Fruit fly (Drosophila melanogaster) whole organism: ENCODE measurements around the gene mmm.

ENCODE experiments used
- CG8478 ChIP-seq: fragments of >200 bp; optimal IDR thresholded peaks from 2 replicates; lab custom pipeline; 2018; ENCODE audit warnings: inconsistent platforms
- Dll ChIP-seq: fragments of >200 bp; optimal IDR thresholded peaks from 2 replicates; lab custom pipeline; 2017
- EcR ChIP-seq, 2 experiments: fragments of >200 bp; optimal IDR thresholded peaks; 2 replicates each; lab custom pipeline; 2017; ENCODE audit warnings: missing biosample characterization in 2 of 2, missing genetic modification characterization in 2 of 2, missing genetic modification reagents in 2 of 2
- pan ChIP-seq: fragments of >200 bp; optimal IDR thresholded peaks from 2 replicates; lab custom pipeline; 2017
- psq ChIP-seq: fragments of >200 bp; optimal IDR thresholded peaks from 2 replicates; lab custom pipeline; 2017
- usp ChIP-seq: fragments of >200 bp; optimal IDR thresholded peaks from 2 replicates; lab custom pipeline; 2017; ENCODE audit warnings: missing biosample characterization, missing genetic modification characterization, mixed read lengths

Gene mmm

DNA sequence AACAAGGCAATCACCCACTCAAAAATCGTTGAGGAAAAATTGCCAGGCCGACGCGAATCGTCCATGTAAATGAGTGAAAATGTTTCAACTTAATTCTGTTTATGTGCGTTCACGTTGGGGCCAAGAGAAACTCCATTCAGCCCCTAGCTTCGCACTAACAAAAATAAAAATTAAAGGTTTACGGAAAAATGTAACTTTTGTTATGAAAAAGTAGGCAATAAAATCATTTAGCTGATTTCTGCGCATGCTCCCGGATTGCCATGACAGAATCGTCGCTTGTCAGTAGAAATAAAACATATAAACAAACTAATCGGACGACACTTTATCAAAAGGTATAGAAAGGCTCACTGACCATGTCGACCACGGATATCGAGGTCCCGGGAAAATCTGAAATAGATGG is at the start of gene mmm:
mmm (plus strand) TSS at position 301 of the 400 bp plus-strand sequence.
- TF ChIP-seq Dll (lab: Kevin White, UChicago) (no peak), usp (GFP tag; lab: Kevin White, UChicago) (no peak), psq (no peak), EcR (GFP tag; optimal IDR thresholded peaks at IDR 0.05; lab: Kevin White, UChicago) (no peak), pan (lab: Kevin White, UChicago) (no peak), CG8478 (lab: Kevin White, UChicago) (no peak)

DNA sequence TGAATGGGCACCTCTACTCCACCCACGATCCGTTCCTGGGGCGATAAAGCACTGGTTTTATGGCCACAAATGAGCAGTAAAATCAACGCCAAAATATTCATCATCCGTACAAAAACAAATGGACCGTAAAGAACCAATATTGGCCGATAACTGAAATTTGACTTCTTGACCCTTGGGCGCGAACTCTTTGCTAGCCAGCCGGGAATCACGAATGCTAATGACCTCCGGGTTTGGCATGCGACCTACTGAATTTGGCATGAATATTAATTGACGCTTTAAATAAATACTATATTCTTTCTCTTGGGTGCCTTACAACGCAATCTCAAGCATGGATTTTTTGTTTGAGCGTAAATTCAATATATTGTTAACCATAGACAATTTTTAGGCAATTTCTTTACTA is 43.5 kb upstream of the mmm start, which contains the start of gene CG16998:
CG16998 (minus strand) TSS at position 101 of the 400 bp plus-strand sequence.
- TF ChIP-seq psq (no peak), CG8478 (lab: Kevin White, UChicago) (no peak), usp (GFP tag; lab: Kevin White, UChicago) (no peak), EcR (GFP tag; optimal IDR thresholded peaks at IDR 0.05; lab: Kevin White, UChicago) (no peak), pan (lab: Kevin White, UChicago) (no peak), Dll (lab: Kevin White, UChicago) (no peak)

DNA sequence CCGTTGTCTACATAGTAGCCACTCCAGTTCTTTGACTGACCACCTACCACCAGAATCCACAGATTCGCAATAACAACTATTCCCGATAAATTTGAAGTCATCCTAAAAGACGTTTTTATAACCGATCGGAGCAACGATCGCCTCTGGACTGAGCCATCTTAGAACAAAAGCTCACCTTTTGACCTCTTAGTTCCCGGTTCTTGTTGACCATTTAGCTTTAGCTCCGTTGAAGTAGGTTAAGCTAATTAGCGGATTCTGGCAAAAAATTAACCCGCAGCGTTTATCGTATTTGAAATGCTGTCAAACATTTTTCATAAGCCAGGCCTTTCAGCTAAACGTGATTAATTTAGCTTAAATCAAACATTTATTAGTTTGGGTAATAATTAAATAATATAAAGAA is 42.2 kb upstream of the mmm start, which contains the start of gene CG32374:
CG32374 (minus strand) TSS at position 101 of the 400 bp plus-strand sequence.
- no peak for TF ChIP-seq CG8478 (lab: Kevin White, UChicago)
- no peak for TF ChIP-seq EcR (GFP tag; optimal IDR thresholded peaks at IDR 0.05; lab: Kevin White, UChicago)
- no peak for TF ChIP-seq psq
- no peak for TF ChIP-seq usp (GFP tag; lab: Kevin White, UChicago)
- TF ChIP-seq Dll (lab: Kevin White, UChicago) = no peak
- no peak for TF ChIP-seq pan (lab: Kevin White, UChicago)

DNA sequence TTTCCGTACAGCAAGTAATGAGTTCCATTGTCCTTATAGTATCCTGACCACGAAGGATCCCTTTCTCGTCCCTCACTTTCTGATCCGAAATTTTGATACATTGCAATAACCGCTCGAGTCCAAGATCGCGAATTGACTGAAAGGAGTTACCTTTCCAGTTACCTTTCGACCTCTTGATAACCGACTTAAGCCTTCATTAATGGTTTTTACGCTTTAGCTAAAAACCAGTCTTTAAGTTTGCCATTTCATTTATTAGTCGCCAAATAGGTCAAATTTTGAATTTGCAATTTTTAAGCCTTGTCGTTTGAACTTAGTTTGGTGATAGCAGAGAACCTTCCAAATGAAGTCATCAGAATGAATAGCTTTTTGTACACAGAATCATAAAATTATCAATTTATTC is 40.9 kb upstream of the mmm start, which contains the start of gene CG32376:
CG32376 (minus strand) TSS at position 101 of the 400 bp plus-strand sequence.
- TF ChIP-seq psq = no peak
- no peak for TF ChIP-seq pan (lab: Kevin White, UChicago)
- TF ChIP-seq usp (GFP tag; lab: Kevin White, UChicago) = no peak
- no peak for TF ChIP-seq EcR (GFP tag; optimal IDR thresholded peaks at IDR 0.05; lab: Kevin White, UChicago)
- TF ChIP-seq Dll (lab: Kevin White, UChicago) = no peak
- TF ChIP-seq CG8478 (lab: Kevin White, UChicago) = no peak

DNA sequence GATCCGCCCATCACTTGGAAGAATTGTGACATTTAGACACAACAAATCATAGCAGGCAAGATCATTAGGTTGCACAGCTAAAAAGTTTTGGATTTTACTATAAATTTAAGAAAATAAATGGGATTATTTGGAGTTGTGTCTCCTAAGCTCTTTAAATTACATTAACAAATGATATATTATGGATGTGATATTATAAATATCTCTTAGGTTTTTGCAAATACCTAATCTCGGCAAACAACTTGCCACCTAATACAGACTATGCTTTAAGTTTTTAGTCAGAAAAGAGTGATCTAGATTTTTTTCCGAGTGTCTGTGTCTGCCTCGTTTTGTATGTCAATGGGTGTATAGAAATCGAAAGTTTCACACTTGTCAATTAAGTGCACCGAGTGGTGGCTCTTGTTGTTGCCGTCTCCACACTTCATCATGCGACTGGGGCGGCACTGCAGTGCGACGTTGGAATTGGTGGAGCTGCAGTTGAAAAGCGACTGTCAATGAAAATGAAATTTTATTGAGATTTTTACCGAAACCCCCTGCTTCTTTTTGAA is 38.5 kb upstream of the mmm start:
- TF ChIP-seq Dll (lab: Kevin White, UChicago) = no peak
- no peak for TF ChIP-seq pan (lab: Kevin White, UChicago)
- no peak for TF ChIP-seq usp (GFP tag; lab: Kevin White, UChicago)
- no peak for TF ChIP-seq EcR (GFP tag; optimal IDR thresholded peaks at IDR 0.05; lab: Kevin White, UChicago)
- no peak for TF ChIP-seq psq
- no peak for TF ChIP-seq CG8478 (lab: Kevin White, UChicago)

DNA sequence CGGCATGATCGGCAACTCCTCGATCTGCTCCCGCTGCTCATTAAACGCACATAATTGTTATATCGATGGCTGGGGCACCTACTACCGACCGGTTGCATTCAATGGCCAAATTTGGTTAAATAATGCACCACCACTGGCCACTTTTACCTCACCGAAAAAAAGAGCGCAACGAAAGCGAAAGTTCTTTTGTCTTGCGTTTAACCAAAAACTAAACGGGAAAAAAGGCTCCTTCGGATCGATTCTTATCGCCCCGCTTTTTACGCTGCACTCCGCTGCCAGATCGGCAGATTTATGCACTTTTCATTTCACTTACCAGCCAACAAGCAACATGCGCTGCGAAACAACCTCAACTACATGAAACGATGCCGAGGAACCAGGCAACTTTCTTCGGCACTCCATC is 37.7 kb upstream of the mmm start:
- TF ChIP-seq Dll (lab: Kevin White, UChicago) (no peak), pan (lab: Kevin White, UChicago) (no peak), CG8478 (lab: Kevin White, UChicago) (no peak), EcR (GFP tag; optimal IDR thresholded peaks at IDR 0.05; lab: Kevin White, UChicago) (no peak), usp (GFP tag; lab: Kevin White, UChicago) (no peak), psq (no peak)

DNA sequence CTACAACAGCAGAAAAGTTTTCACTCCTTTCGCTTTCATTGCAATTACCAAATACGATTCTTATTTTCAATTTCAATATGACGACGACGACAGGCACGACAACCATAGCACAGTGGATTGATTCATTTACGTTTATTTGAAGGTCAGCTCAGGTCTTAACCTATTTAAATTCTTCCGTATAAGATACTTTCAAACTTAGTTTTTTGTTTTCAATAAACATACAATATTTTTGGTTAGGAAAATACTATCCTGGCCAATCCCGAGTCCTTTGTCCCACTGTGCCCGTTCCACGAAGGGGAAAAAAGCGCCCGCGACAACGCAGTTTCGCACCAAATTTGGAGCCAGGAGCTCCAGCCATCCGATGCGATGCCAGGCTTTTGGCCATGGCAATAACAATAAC is 33.0 kb upstream of the mmm start:
- TF ChIP-seq Dll (lab: Kevin White, UChicago) (no peak), usp (GFP tag; lab: Kevin White, UChicago) (no peak), CG8478 (lab: Kevin White, UChicago) (no peak)

DNA sequence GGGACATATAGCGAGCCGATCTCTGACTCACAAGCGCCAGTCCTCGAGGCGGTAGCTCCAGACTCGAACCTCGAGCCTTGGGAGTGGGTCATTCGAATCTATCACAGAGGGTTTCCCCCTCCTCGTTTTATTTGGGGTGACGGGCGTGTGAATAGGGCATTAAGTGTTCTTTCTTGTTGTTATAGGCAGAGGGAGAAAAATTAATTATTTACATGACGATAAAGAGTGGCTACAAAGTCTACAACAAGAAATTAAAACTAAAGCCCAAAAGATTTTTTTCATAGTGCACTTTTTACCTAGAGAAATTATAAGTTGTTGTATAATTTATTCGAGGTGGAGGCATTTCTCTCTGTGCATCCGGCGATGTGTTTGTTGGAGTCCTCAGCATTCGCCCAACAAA is 30.8 kb upstream of the mmm start:
- TF ChIP-seq usp (GFP tag; lab: Kevin White, UChicago) (no peak), psq (no peak), Dll (lab: Kevin White, UChicago) (no peak), CG8478 (lab: Kevin White, UChicago) (no peak), pan (lab: Kevin White, UChicago) (no peak), EcR (GFP tag; optimal IDR thresholded peaks at IDR 0.05; lab: Kevin White, UChicago) (no peak)

DNA sequence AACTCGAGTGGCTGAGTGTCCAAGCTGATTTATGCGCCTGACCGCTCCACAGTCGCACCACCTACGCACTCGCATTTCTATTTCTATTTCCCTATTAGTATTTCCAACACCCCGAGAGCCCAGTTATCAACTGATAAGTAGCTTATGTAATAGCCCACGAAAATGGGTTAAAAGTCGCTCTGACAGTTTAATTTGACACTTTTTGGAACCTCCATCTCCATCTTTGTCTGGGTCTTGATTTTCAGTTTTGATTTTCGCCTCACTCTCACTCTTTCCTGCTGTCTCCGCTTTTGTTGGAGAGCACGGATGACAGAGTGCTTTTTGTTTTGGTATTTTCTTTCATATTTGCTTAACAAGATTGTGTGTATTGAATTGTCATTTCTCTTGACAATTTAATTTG is 30.2 kb upstream of the mmm start:
- no peak for TF ChIP-seq CG8478 (lab: Kevin White, UChicago)
- no peak for TF ChIP-seq EcR (GFP tag; optimal IDR thresholded peaks at IDR 0.05; lab: Kevin White, UChicago)
- TF ChIP-seq Dll (lab: Kevin White, UChicago) = no peak
- TF ChIP-seq psq = no peak
- TF ChIP-seq usp (GFP tag; lab: Kevin White, UChicago) = no peak
- TF ChIP-seq pan (lab: Kevin White, UChicago) = no peak

DNA sequence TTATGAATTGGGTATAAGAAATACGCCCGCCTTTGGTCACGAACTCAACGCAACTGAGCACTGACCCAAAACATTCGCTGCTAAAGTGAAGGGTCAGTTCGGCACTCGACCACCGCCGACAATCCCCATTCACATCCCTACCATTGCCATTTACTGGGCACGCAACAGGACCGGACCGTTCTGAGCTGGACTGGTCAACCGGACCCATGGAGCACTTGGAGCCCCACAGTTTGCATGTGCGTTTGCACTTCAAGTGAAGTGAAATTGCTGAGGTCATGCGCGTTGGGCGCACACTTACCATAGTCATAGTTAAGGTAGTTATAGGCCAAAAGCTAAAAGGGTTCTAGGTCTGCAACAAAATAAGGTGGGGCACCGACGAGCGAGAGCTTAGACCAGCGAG is 23.3 kb upstream of the mmm start, which contains the start of gene CG14837:
CG14837 (minus strand) TSS at position 101 of the 400 bp plus-strand sequence.
- TF ChIP-seq EcR (GFP tag; optimal IDR thresholded peaks at IDR 0.05; lab: Kevin White, UChicago) (no peak), Dll (lab: Kevin White, UChicago) (no peak), CG8478 (lab: Kevin White, UChicago) (no peak), pan (lab: Kevin White, UChicago) (no peak), psq (no peak), usp (GFP tag; lab: Kevin White, UChicago) (no peak)

DNA sequence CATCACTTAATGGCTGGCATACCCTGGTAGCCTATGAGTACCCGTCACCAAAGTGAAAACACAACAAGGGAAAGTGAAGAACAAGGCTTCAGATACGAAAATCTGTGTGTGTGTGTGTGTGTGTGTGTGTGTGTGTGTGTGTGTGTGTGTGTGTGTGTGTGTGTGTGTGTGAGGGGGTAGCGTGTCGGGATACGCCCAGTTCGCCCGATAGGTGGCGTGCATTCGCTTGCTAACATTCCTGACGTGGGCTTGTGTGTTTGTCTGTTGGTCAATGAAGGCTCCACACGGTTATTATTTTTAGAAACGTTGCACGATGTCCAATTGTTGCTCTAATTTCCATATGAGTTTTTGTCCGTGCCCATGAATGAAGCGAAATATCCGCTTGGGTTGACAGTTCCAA is 22.7 kb upstream of the mmm start:
- TF ChIP-seq psq = no peak
- no peak for TF ChIP-seq EcR (GFP tag; optimal IDR thresholded peaks at IDR 0.05; lab: Kevin White, UChicago)
- no peak for TF ChIP-seq pan (lab: Kevin White, UChicago)
- no peak for TF ChIP-seq usp (GFP tag; lab: Kevin White, UChicago)
- TF ChIP-seq Dll (lab: Kevin White, UChicago) = no peak
- TF ChIP-seq CG8478 (lab: Kevin White, UChicago) = no peak

DNA sequence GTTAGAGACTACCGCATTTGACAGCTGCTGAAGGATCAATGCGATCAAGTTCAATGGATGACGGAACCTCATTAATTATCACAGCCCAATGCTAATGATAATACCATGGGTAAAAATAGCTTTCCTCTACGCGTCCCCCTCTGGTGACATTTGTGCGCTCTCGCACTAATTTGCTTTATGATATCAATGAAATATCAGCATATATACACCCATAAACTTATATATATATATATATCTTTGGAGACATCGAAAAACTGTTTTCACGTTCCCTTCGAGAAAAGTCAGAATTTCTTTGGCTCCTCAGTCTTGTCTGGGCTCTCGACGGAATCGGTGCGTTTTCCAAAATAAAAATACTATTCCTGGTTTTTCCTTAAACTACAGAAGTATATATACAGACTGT is 20.9 kb upstream of the mmm start, which contains the start of gene frac:
frac (plus strand) TSS at position 301 of the 400 bp plus-strand sequence.
- TF ChIP-seq Dll (lab: Kevin White, UChicago) (no peak), psq (no peak), EcR (GFP tag; optimal IDR thresholded peaks at IDR 0.05; lab: Kevin White, UChicago) (no peak), pan (lab: Kevin White, UChicago) (no peak), usp (GFP tag; lab: Kevin White, UChicago) (no peak)
